Fruit fly (Drosophila melanogaster): ENCODE measurements around the gene Fadd.
A peak's percentile ranks its signal among the peaks of the same experiment; 100 is the strongest.

The Fadd gene

dm6 chr3R:22025320-22025719 lies 8.9 kb upstream of the Fadd start, which contains the start of gene CG6028:
Gene CG6028 (minus strand): TSS chr3R:22025506.
- TF ChIP-seq Hr96 (GFP tag; optimal IDR thresholded peaks at IDR 0.05) (peak; percentile 50), Crg-1 (GFP tag; optimal IDR thresholded peaks at IDR 0.05) (peak; percentile 27), Mnt (GFP tag; optimal IDR thresholded peaks at IDR 0.05) (peak; percentile 53), tj (GFP tag; optimal IDR thresholded peaks at IDR 0.05) (no peak), cnc (optimal IDR thresholded peaks at IDR 0.05) (no peak), CG33017 (tag; optimal IDR thresholded peaks at IDR 0.05) (peak; percentile 47), bab1 (GFP tag; optimal IDR thresholded peaks at IDR 0.05) (peak; percentile 58), pad (GFP tag; optimal IDR thresholded peaks at IDR 0.05) (peak; percentile 45), kay (GFP tag; ENCODE audit: borderline replicate concordance) (no peak), toe (GFP tag; optimal IDR thresholded peaks at IDR 0.05) (peak; percentile 34), cic (GFP tag; optimal IDR thresholded peaks at IDR 0.05) (peak; percentile 11), CG11617 (GFP tag; optimal IDR thresholded peaks at IDR 0.05) (no peak), CG1620 (GFP tag; optimal IDR thresholded peaks at IDR 0.05) (peak; percentile 47), CG5204 (GFP tag; optimal IDR thresholded peaks at IDR 0.05) (no peak), ovo (GFP tag; optimal IDR thresholded peaks at IDR 0.05) (peak; percentile 9), CG14711 (tag; optimal IDR thresholded peaks at IDR 0.05) (peak; percentile 12), CG12768 (GFP tag; optimal IDR thresholded peaks at IDR 0.05) (peak; percentile 64), CG7101 (tag; optimal IDR thresholded peaks at IDR 0.05) (peak; percentile 38), CG7045 (GFP tag; optimal IDR thresholded peaks at IDR 0.05) (no peak), Clk (GFP tag; optimal IDR thresholded peaks at IDR 0.05) (no peak)

- TF ChIP-seq bab1 (GFP tag; optimal IDR thresholded peaks at IDR 0.05) (peak; percentile 84), cnc (optimal IDR thresholded peaks at IDR 0.05) (no peak), Crg-1 (GFP tag; optimal IDR thresholded peaks at IDR 0.05) (peak; percentile 91), Mnt (GFP tag; optimal IDR thresholded peaks at IDR 0.05) (peak; percentile 82), CG1620 (GFP tag; optimal IDR thresholded peaks at IDR 0.05) (peak; percentile 88), cic (GFP tag; optimal IDR thresholded peaks at IDR 0.05) (peak; percentile 47), Hr96 (GFP tag; optimal IDR thresholded peaks at IDR 0.05) (no peak), CG12768 (GFP tag; optimal IDR thresholded peaks at IDR 0.05) (peak; percentile 93), toe (GFP tag; optimal IDR thresholded peaks at IDR 0.05) (no peak), CG14711 (tag; optimal IDR thresholded peaks at IDR 0.05) (peak; percentile 93), ovo (GFP tag; optimal IDR thresholded peaks at IDR 0.05) (peak; percentile 69), Clk (GFP tag; optimal IDR thresholded peaks at IDR 0.05) (peak; percentile 57), CG7101 (tag; optimal IDR thresholded peaks at IDR 0.05) (peak; percentile 91), tj (GFP tag; optimal IDR thresholded peaks at IDR 0.05) (peak; percentile 63), CG7045 (GFP tag; optimal IDR thresholded peaks at IDR 0.05) (peak; percentile 84), CG33017 (tag; optimal IDR thresholded peaks at IDR 0.05) (peak; percentile 81), kay (GFP tag; ENCODE audit: borderline replicate concordance) (no peak), CG11617 (GFP tag; optimal IDR thresholded peaks at IDR 0.05) (peak; percentile 94), pad (GFP tag; optimal IDR thresholded peaks at IDR 0.05) (peak; percentile 84), CG5204 (GFP tag; optimal IDR thresholded peaks at IDR 0.05) (no peak)
Observed at dm6 chr3R:22026922-22027742, 7.1 kb upstream of the Fadd start, which contains the start of the genes Cchl and ND-42. Gene Cchl (minus strand): TSS chr3R:22027480. Gene ND-42 (plus strand): TSS chr3R:22027709.

- TF ChIP-seq Crg-1 (GFP tag; optimal IDR thresholded peaks at IDR 0.05) (no peak), bab1 (GFP tag; optimal IDR thresholded peaks at IDR 0.05) (no peak), Hr96 (GFP tag; optimal IDR thresholded peaks at IDR 0.05) (no peak), CG5204 (GFP tag; optimal IDR thresholded peaks at IDR 0.05) (no peak), cnc (optimal IDR thresholded peaks at IDR 0.05) (no peak), pad (GFP tag; optimal IDR thresholded peaks at IDR 0.05) (no peak)
Observed at dm6 chr3R:22027743-22028099, 6.5 kb upstream of the Fadd start.

- TF ChIP-seq CG14711 (tag; optimal IDR thresholded peaks at IDR 0.05) = no peak
- no peak for TF ChIP-seq ovo (GFP tag; optimal IDR thresholded peaks at IDR 0.05)
- no peak for TF ChIP-seq cnc (optimal IDR thresholded peaks at IDR 0.05)
- TF ChIP-seq CG12768 (GFP tag; optimal IDR thresholded peaks at IDR 0.05) = no peak
- TF ChIP-seq CG11617 (GFP tag; optimal IDR thresholded peaks at IDR 0.05) = no peak
- TF ChIP-seq pad (GFP tag; optimal IDR thresholded peaks at IDR 0.05) = no peak
- TF ChIP-seq Mnt (GFP tag; optimal IDR thresholded peaks at IDR 0.05) = no peak
- TF ChIP-seq Clk (GFP tag; optimal IDR thresholded peaks at IDR 0.05) = no peak
- TF ChIP-seq tj (GFP tag; optimal IDR thresholded peaks at IDR 0.05) = no peak
- TF ChIP-seq bab1 (GFP tag; optimal IDR thresholded peaks at IDR 0.05) = no peak
- TF ChIP-seq Crg-1 (GFP tag; optimal IDR thresholded peaks at IDR 0.05) = no peak
- no peak for TF ChIP-seq toe (GFP tag; optimal IDR thresholded peaks at IDR 0.05)
- TF ChIP-seq CG1620 (GFP tag; optimal IDR thresholded peaks at IDR 0.05) = no peak
- no peak for TF ChIP-seq CG5204 (GFP tag; optimal IDR thresholded peaks at IDR 0.05)
Observed at dm6 chr3R:22031738-22032137, 2.5 kb upstream of the Fadd start, which contains the start of gene CG13409. Gene CG13409 (minus strand): TSS chr3R:22031900.

- TF ChIP-seq CG14711 (tag; optimal IDR thresholded peaks at IDR 0.05) (peak; percentile 29), Hr96 (GFP tag; optimal IDR thresholded peaks at IDR 0.05) (no peak), cic (GFP tag; optimal IDR thresholded peaks at IDR 0.05) (peak; percentile 15), Mnt (GFP tag; optimal IDR thresholded peaks at IDR 0.05) (peak; percentile 100), bab1 (GFP tag; optimal IDR thresholded peaks at IDR 0.05) (peak; percentile 41)
Observed at dm6 chr3R:22035552-22035951, 1.3 kb downstream of the Fadd start.

- TF ChIP-seq Hr96 (GFP tag; optimal IDR thresholded peaks at IDR 0.05) = no peak
Observed at dm6 chr3R:22039480-22039879, 5.2 kb downstream of the Fadd start.

All from whole organism, adult.